Worm (Caenorhabditis elegans): ENCODE results near the gene C54D2.6.

The C54D2.6 gene

DNA sequence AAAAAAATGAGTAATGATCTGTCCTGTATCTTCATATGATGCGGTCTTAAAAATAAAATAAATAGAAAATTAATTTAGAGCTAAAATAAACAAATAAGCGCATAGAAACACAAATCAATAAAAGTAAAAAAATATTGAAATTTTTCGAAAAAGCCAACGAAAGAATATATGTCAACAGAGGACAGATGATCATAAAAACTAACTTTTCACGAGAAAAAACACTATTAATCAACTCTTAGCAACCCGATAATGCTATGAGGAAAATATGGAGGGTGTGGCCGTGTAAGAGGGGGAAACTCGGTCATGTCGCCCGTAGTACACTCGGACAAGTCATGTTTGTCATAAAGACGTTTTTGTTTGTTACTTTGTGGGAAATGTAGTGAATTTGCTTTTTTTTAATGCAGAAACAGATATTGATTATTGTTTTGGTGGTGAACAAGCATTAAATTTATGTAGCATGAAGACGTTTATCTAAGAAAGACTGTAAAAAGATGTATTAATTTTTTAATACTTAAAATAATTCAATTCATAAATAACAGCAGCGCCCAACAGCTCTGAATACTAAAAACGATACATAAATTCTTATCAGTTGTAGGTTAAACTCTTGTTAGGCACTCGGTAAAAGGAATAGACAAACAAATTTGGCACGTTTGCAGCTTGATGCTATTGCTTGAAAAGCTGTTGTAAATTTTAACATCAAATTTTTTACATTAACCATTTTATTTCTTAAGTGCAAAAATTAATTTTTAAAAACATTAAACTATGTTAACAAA is 48.9 kb downstream of the C54D2.6 start, which contains the start of gene adm-4 (continued):
- no peak for TF ChIP-seq pax-1 (tag; optimal IDR thresholded peaks at IDR 0.05)
- TF ChIP-seq nhr-232 (tag; optimal IDR thresholded peaks at IDR 0.05) = no peak
- TF ChIP-seq npax-4 (tag; optimal IDR thresholded peaks at IDR 0.05) = no peak
- no peak for TF ChIP-seq syd-9 (tag; optimal IDR thresholded peaks at IDR 0.05)
- TF ChIP-seq hlh-8 (tag; optimal IDR thresholded peaks at IDR 0.05) = peak; percentile 48
- TF ChIP-seq madf-2 (tag; optimal IDR thresholded peaks at IDR 0.05) = no peak
- no peak for TF ChIP-seq hlh-6 (tag; optimal IDR thresholded peaks at IDR 0.05)
- TF ChIP-seq ttx-3 (tag; optimal IDR thresholded peaks at IDR 0.05) = no peak
- TF ChIP-seq nfya-1 (tag; optimal IDR thresholded peaks at IDR 0.05) = no peak
- no peak for TF ChIP-seq sox-4 (tag; optimal IDR thresholded peaks at IDR 0.05)
- TF ChIP-seq ceh-34 (tag; optimal IDR thresholded peaks at IDR 0.05) = no peak
- no peak for TF ChIP-seq ceh-6 (GFP tag; optimal IDR thresholded peaks at IDR 0.05)
- TF ChIP-seq sox-2 (GFP tag; IDR thresholded peaks at IDR 0.05) = no peak
- TF ChIP-seq unc-3 (GFP tag; conservative IDR thresholded peaks at IDR 0.05) = no peak
- TF ChIP-seq unc-3 (tag; optimal IDR thresholded peaks at IDR 0.05) = no peak
- peak; percentile 66 for TF ChIP-seq tbx-7 (tag; optimal IDR thresholded peaks at IDR 0.05)
- peak; percentile 16 for TF ChIP-seq fax-1 (tag; optimal IDR thresholded peaks at IDR 0.05)

All from whole organism, late embryonic.